Fruit fly (Drosophila melanogaster): Measurements from ENCODE around the gene Suv3.

DNA sequence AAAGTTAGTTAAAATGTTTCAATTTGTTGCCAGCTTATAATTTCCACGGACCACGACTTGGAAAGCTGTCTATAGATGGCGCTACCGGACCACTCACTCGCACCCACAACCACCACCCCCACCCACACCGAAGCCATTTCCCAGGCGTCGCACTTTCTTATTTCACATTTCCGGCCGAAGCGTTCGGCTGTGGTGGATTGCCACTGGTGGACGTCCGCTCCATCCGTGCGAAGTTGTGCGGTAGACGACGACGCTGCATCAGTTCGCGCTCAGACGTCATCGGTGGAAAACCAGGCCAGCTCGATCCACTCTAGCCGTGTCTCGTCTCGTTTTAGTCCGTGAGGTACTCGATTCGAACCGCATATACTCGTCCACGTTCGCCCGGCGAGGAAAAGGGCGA lies 48.3 kb downstream of the Suv3 start, which contains the start of gene CG1090:
- TF ChIP-seq CG7368 (GFP tag; optimal IDR thresholded peaks at IDR 0.05) (no peak), CG6276 (GFP tag; optimal IDR thresholded peaks at IDR 0.05) (no peak), OdsH (GFP tag; optimal IDR thresholded peaks at IDR 0.05) (no peak), dac (GFP tag; optimal IDR thresholded peaks at IDR 0.05) (no peak)

All from whole organism, prepupa.